Worm (Caenorhabditis elegans): Measurements from ENCODE around the gene K07G6.1.

Gene K07G6.1

DNA sequence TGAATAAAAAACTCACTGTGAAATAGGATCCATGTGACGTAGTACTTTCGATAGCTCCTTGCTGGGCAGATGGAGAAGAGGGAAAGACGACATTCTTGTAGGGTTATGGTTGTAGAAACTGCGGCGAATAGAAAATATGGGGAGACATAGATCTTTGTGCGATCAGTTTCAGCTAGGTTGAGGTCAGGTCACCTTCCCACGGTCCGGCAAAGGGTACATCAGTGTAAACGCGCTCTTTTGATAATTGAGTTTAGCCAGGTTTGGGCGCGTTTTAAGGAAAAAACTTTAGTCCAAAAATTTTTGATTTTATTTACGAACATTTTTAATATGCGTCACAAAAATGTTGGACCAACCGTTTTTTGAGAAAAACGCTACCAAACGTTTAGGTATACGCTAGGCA lies 14.7 kb downstream of the K07G6.1 start, which contains the start of gene F36H5.17:
Gene F36H5.17, minus strand, starts transcription at position 101 of the 400 bp plus-strand sequence.
- TF ChIP-seq unc-39 (tag; optimal IDR thresholded peaks at IDR 0.05) (no peak), pha-4 (tag; optimal IDR thresholded peaks at IDR 0.05) (no peak), M03D4.4 (tag; optimal IDR thresholded peaks at IDR 0.05) (no peak), nhr-237 (tag; optimal IDR thresholded peaks at IDR 0.05) (no peak), elt-1 (tag; optimal IDR thresholded peaks at IDR 0.05; ENCODE audit: borderline replicate concordance, insufficient read depth) (no peak), ceh-43 (GFP tag; optimal IDR thresholded peaks at IDR 0.05) (no peak), snpc-4 (tag; optimal IDR thresholded peaks at IDR 0.05) (no peak), ceh-83 (GFP tag; optimal IDR thresholded peaks at IDR 0.05) (no peak), nhr-76 (tag; optimal IDR thresholded peaks at IDR 0.05) (no peak), nhr-28 (tag; optimal IDR thresholded peaks at IDR 0.05) (no peak), unc-120 (tag; optimal IDR thresholded peaks at IDR 0.05; ENCODE audit: poor library complexity, severe bottlenecking) (no peak), mep-1 (tag; optimal IDR thresholded peaks at IDR 0.05) (no peak), lin-13 (tag; optimal IDR thresholded peaks at IDR 0.05) (no peak), mls-2 (tag; optimal IDR thresholded peaks at IDR 0.05) (no peak), unc-62 (GFP tag; optimal IDR thresholded peaks at IDR 0.05) (no peak)

DNA sequence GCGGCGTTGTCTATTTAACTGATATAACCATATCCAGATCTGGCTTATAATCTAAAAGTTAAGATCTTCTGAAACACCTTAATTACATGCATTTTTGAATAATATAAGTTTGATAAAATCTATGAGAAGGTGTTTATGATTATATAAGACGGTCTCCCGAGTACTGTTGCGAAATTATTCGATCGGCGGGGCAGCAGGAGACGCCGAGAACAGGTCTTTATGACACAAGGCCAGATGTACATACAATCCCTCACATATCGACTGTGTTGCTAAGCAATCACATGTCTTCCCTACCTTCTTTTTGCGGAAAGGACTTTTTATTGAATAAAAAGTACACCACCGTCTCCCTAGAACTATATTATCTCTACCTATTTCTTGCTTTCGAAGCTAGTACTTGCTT lies 15.2 kb downstream of the K07G6.1 start, which contains the start of gene fbxb-53:
Gene fbxb-53, plus strand, starts transcription at position 301 of the 400 bp plus-strand sequence.
- TF ChIP-seq unc-120 (tag; optimal IDR thresholded peaks at IDR 0.05; ENCODE audit: poor library complexity, severe bottlenecking), result no peak
- TF ChIP-seq lsy-2 (tag; optimal IDR thresholded peaks at IDR 0.05), result no peak
- TF ChIP-seq elt-1 (tag; optimal IDR thresholded peaks at IDR 0.05; ENCODE audit: borderline replicate concordance, insufficient read depth), result peak; percentile 44
- no peak for TF ChIP-seq ham-2 (GFP tag; optimal IDR thresholded peaks at IDR 0.05)

DNA sequence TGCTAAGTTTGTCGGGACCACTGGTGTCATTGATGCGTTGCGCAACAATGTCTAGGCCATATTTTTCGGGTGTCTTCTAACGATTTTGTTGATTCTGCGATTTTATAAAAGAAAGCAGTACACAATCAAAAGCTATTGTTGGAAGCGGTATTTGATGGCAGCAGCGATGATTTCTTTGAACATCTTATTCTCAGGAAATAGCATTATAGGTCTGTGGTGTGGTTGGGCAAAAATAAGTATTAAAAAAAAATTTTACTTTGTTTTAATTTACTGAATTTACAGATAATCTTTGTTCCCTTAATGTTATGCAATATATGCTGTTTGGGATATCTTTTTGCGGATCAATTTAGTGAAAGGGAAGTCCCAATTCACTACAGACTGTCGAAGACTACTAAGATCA lies 15.7 kb downstream of the K07G6.1 start, which contains the start of gene F36H5.10:
Gene F36H5.10, plus strand, starts transcription at position 301 of the 400 bp plus-strand sequence.
- TF ChIP-seq hlh-1 (tag; optimal IDR thresholded peaks at IDR 0.05) (no peak), zip-8 (tag; optimal IDR thresholded peaks at IDR 0.05) (peak; percentile 19)

DNA sequence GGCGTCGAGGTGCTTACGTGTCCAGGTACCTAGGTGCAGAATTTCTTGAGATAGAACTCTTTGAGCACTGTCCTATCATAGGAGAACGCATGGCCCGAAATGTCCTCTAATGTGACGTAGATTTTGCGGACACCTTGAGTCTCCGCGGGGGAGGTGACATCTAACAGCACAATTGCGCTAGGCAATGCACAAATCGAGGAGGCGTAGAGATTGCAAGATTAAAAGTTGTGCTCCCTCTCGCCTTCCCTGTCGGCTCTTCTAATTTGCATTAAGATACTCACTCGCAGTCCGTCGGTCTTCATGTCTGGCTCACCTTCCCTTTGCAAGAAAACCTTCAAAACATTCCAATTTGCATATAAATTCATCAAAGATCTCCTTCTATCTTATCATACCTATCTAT lies 18.3 kb downstream of the K07G6.1 start, which contains the start of gene F36H5.18:
Gene F36H5.18, plus strand, starts transcription at position 301 of the 400 bp plus-strand sequence.
- no peak for TF ChIP-seq mls-2 (tag; optimal IDR thresholded peaks at IDR 0.05)
- TF ChIP-seq mab-5 (tag; optimal IDR thresholded peaks at IDR 0.05), result no peak
- TF ChIP-seq pha-4 (tag; optimal IDR thresholded peaks at IDR 0.05), result no peak
- TF ChIP-seq lin-32 (GFP tag; optimal IDR thresholded peaks at IDR 0.05), result no peak
- TF ChIP-seq blmp-1 (tag; optimal IDR thresholded peaks at IDR 0.05), result no peak
- no peak for TF ChIP-seq M03D4.4 (tag; optimal IDR thresholded peaks at IDR 0.05)
- no peak for TF ChIP-seq nhr-12 (tag; optimal IDR thresholded peaks at IDR 0.05)
- TF ChIP-seq cnd-1 (tag; optimal IDR thresholded peaks at IDR 0.05), result no peak
- no peak for TF ChIP-seq elt-3 (tag; optimal IDR thresholded peaks at IDR 0.05)
- TF ChIP-seq unc-120 (tag; optimal IDR thresholded peaks at IDR 0.05; ENCODE audit: poor library complexity, severe bottlenecking), result no peak

DNA sequence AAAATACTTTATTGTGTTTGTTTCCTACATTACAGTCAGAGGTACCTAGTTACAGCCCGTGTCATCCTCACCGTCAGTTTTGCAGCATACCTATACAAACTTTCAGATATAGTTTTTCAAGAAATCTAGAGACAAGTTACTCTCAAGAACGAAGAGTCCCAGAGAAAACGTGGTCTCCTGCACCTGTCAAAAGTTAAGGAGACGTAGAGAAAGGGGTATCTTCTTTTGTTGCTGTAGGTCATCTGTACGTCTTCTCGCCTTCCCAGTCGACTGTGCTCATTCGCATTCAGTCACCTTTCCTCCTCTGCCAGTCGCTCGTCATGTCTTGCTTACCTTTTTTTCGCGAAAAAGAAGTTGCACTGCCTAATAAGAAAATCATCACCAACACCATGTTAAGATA lies 20.2 kb downstream of the K07G6.1 start, which contains the start of gene F36H5.4:
Gene F36H5.4, plus strand, starts transcription at position 301 of the 400 bp plus-strand sequence.
- no peak for TF ChIP-seq blmp-1 (tag; optimal IDR thresholded peaks at IDR 0.05)
- no peak for TF ChIP-seq cnd-1 (tag; optimal IDR thresholded peaks at IDR 0.05)
- no peak for TF ChIP-seq nhr-28 (tag; optimal IDR thresholded peaks at IDR 0.05)
- no peak for TF ChIP-seq ceh-39 (tag; optimal IDR thresholded peaks at IDR 0.05)
- TF ChIP-seq elt-1 (tag; optimal IDR thresholded peaks at IDR 0.05; ENCODE audit: borderline replicate concordance, insufficient read depth), result no peak

DNA sequence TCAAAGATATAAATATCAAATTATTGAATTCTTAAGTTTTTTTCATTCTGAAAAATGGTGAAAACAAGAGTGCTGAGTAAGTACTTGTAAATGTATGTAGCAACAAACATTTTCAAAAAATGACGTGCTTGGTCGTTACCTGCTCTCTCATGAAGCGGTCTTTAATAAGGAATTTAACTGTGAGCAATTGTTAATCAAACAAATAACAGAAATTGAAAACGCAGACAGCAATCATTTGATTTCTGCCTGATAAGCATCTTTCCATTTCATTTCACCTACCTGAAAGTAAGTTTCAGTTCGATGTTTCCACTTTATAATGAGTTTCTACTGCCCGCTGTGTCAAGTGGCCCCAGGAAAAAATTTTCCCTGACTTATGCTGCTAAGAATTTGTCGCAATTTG lies 21.7 kb downstream of the K07G6.1 start, which contains the start of gene math-28:
Gene math-28, plus strand, starts transcription at position 301 of the 400 bp plus-strand sequence.
- TF ChIP-seq ceh-39 (tag; optimal IDR thresholded peaks at IDR 0.05) (no peak), hlh-1 (tag; optimal IDR thresholded peaks at IDR 0.05) (no peak), sptf-1 (tag; optimal IDR thresholded peaks at IDR 0.05) (no peak), unc-120 (tag; optimal IDR thresholded peaks at IDR 0.05; ENCODE audit: poor library complexity, severe bottlenecking) (no peak), nhr-28 (tag; optimal IDR thresholded peaks at IDR 0.05) (no peak), elt-3 (tag; optimal IDR thresholded peaks at IDR 0.05) (no peak), flh-1 (GFP tag; optimal IDR thresholded peaks at IDR 0.05) (no peak), unc-39 (tag; optimal IDR thresholded peaks at IDR 0.05) (no peak), drap-1 (GFP tag; optimal IDR thresholded peaks at IDR 0.05) (no peak), tbx-8 (GFP tag; optimal IDR thresholded peaks at IDR 0.05) (no peak)

Data from whole organism, mixed stage, embryonic.